Worm (Caenorhabditis elegans) whole organism, late embryonic: ENCODE results near the gene AH9.6.

Experiments
- dve-1 ChIP-seq: sonication (generic microtip); optimal IDR thresholded peaks from 2 replicates; lab custom pipeline; 2017; ENCODE audit warnings: antibody characterized with exemption, mild to moderate bottlenecking, missing genetic modification characterization, missing compliant biosample characterization
- hlh-15 ChIP-seq: sonication (generic microtip); optimal IDR thresholded peaks from 2 replicates; lab custom pipeline; 2016; ENCODE audit warnings: missing genetic modification characterization, missing compliant biosample characterization
- hlh-6 ChIP-seq: sonication (generic microtip); optimal IDR thresholded peaks from 2 replicates; lab custom pipeline; 2016; ENCODE audit warnings: missing genotype, missing genetic modification characterization, missing compliant biosample characterization
- lin-11 ChIP-seq: fragments of 200-800 bp; sonication (Bioruptor generic); optimal IDR thresholded peaks from 2 replicates; lab custom pipeline; 2018; ENCODE audit warnings: mild to moderate bottlenecking, missing genetic modification characterization, missing compliant biosample characterization
- nhr-11 ChIP-seq: fragments of 150-350 bp; optimal IDR thresholded peaks from 2 replicates; lab custom pipeline; 2014; ENCODE audit warnings: missing biosample characterization, missing genetic modification characterization
- odd-2 ChIP-seq: sonication (generic microtip); optimal IDR thresholded peaks from 2 replicates; lab custom pipeline; 2017; ENCODE audit warnings: antibody characterized with exemption, mild to moderate bottlenecking, missing genetic modification characterization, missing compliant biosample characterization
- pqm-1 ChIP-seq: sonication (generic microtip); optimal IDR thresholded peaks from 2 replicates; lab custom pipeline; 2016; ENCODE audit warnings: missing genetic modification characterization, missing compliant biosample characterization
- sox-4 ChIP-seq: sonication (generic microtip); optimal IDR thresholded peaks from 2 replicates; lab custom pipeline; 2017; ENCODE audit warnings: mild to moderate bottlenecking, missing genetic modification characterization, inconsistent platforms, missing compliant biosample characterization

ce11 chrX:2233929-2234328 lies 34.0 kb downstream of the AH9.6 start, which contains the start of gene T14F9.2:
- TF ChIP-seq sox-4 (tag; lab: Kevin White, UChicago) (no peak), hlh-6 (tag; lab: Kevin White, UChicago) (no peak), nhr-11 (tag; lab: Kevin White, UChicago) (no peak), dve-1 (tag; lab: Kevin White, UChicago) (no peak), odd-2 (tag; lab: Kevin White, UChicago) (no peak), pqm-1 (tag; lab: Kevin White, UChicago) (no peak), lin-11 (tag; lab: Kevin White, UChicago) (no peak), hlh-15 (tag; lab: Kevin White, UChicago) (no peak)
